Worm (Caenorhabditis elegans): ENCODE data around the gene F44E7.5.

The F44E7.5 gene

ce11 chrV:5758780-5759179 lies 21.9 kb downstream of the F44E7.5 start, which contains the start of gene C53A3.4:
Gene C53A3.4, minus strand, starts transcription at chrV:5758880.
- TF ChIP-seq npax-4 (tag; optimal IDR thresholded peaks at IDR 0.05) (no peak), elt-2 (tag; optimal IDR thresholded peaks at IDR 0.05) (no peak), C08G9.2 (tag; optimal IDR thresholded peaks at IDR 0.05) (no peak), ceh-45 (GFP tag; IDR thresholded peaks at IDR 0.05) (no peak), Y22D7AL.16 (tag; optimal IDR thresholded peaks at IDR 0.05) (no peak), hlh-30 (tag; optimal IDR thresholded peaks at IDR 0.05; ENCODE audit: insufficient read depth) (no peak), unc-86 (tag; optimal IDR thresholded peaks at IDR 0.05) (no peak), fkh-10 (GFP tag; optimal IDR thresholded peaks at IDR 0.05) (no peak), gmeb-2 (tag; optimal IDR thresholded peaks at IDR 0.05) (no peak)

- TF ChIP-seq rnt-1 (tag; optimal IDR thresholded peaks at IDR 0.05) (no peak), C38D4.7 (GFP tag; optimal IDR thresholded peaks at IDR 0.05) (no peak), ceh-6 (GFP tag; optimal IDR thresholded peaks at IDR 0.05) (no peak), odd-2 (tag; optimal IDR thresholded peaks at IDR 0.05) (no peak), unc-3 (GFP tag; conservative IDR thresholded peaks at IDR 0.05) (no peak), unc-3 (tag; optimal IDR thresholded peaks at IDR 0.05) (no peak), eyg-1 (tag; optimal IDR thresholded peaks at IDR 0.05) (no peak), dve-1 (tag; optimal IDR thresholded peaks at IDR 0.05) (no peak), dmd-4 (tag; optimal IDR thresholded peaks at IDR 0.05; ENCODE audit: borderline replicate concordance) (no peak), sdc-2 (tag; optimal IDR thresholded peaks at IDR 0.05) (no peak), K09A11.1 (tag; optimal IDR thresholded peaks at IDR 0.05; ENCODE audit: insufficient read depth) (no peak), ceh-48 (tag; optimal IDR thresholded peaks at IDR 0.05) (no peak), tbx-2 (tag; optimal IDR thresholded peaks at IDR 0.05) (no peak), nhr-11 (tag; optimal IDR thresholded peaks at IDR 0.05) (no peak), npax-4 (tag; optimal IDR thresholded peaks at IDR 0.05) (no peak), ama-1 (optimal IDR thresholded peaks at IDR 0.05) (no peak), unc-86 (tag; optimal IDR thresholded peaks at IDR 0.05) (no peak), sox-4 (tag; optimal IDR thresholded peaks at IDR 0.05) (no peak), tbx-7 (tag; optimal IDR thresholded peaks at IDR 0.05) (no peak), ceh-24 (tag; optimal IDR thresholded peaks at IDR 0.05) (no peak)
These were observed 24.5 kb downstream of the F44E7.5 start, which contains the start of gene C53A3.3 for ce11 chrV:5756193-5756592. Gene C53A3.3, plus strand, starts transcription at chrV:5756493.

ce11 chrV:5755203-5755693 lies 25.5 kb downstream of the F44E7.5 start, which contains the start of gene K09H11.11:
Gene K09H11.11, minus strand, starts transcription at chrV:5755253.
- peak; percentile 15 for TF ChIP-seq ceh-31 (tag; optimal IDR thresholded peaks at IDR 0.05)

DNA sequence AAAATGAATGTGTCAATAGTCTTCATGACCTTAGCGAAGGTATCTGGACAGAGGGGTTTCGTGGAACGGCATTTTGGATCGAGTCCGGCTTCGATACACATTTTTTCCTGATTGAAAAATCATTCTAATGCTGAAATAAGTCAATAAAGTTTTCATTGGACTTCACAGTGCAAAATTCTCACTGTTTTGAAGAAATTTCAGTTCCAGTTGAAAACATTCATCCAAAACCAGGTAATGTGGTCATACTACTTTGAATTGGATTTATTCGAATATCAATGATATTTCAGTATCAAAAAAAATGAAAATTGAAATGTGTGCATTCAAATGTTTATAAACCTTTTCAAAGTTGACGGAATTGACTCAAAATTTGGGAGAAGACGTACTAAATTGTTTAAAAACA lies 27.3 kb downstream of the F44E7.5 start, which contains the start of gene pgph-1:
pgph-1 (minus strand) TSS at position 101 of the 400 bp plus-strand sequence.
- TF ChIP-seq ceh-22 (tag; optimal IDR thresholded peaks at IDR 0.05) = no peak
- no peak for TF ChIP-seq odd-2 (tag; optimal IDR thresholded peaks at IDR 0.05)
- TF ChIP-seq ahr-1 (tag; optimal IDR thresholded peaks at IDR 0.05) = no peak
- no peak for TF ChIP-seq ceh-31 (tag; optimal IDR thresholded peaks at IDR 0.05)

DNA sequence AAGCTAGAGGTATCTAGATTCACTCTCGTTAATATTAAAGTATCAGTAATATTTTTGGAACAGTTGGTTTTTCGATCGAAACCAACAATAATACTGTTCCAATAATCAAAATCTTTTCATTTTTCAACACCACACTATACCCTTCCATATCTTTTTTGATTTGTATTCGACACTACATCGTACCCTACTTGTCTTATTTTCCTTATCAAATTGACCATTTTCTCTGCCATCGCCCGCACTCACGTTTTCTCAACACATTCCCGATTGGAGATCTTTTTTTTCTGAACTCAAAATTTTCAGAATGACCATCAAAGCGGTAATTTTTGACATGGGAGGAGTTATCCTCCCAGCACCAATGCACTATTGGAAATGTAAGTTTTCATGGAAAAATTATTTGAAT lies 33.2 kb downstream of the F44E7.5 start, which contains the start of gene acds-10:
acds-10 (plus strand) TSS at position 301 of the 400 bp plus-strand sequence.
- TF ChIP-seq pag-3 (tag; optimal IDR thresholded peaks at IDR 0.05; ENCODE audit: borderline replicate concordance) (no peak), C08G9.2 (tag; optimal IDR thresholded peaks at IDR 0.05) (no peak), fkh-6 (tag; optimal IDR thresholded peaks at IDR 0.05) (no peak), ceh-22 (tag; optimal IDR thresholded peaks at IDR 0.05) (no peak)

DNA sequence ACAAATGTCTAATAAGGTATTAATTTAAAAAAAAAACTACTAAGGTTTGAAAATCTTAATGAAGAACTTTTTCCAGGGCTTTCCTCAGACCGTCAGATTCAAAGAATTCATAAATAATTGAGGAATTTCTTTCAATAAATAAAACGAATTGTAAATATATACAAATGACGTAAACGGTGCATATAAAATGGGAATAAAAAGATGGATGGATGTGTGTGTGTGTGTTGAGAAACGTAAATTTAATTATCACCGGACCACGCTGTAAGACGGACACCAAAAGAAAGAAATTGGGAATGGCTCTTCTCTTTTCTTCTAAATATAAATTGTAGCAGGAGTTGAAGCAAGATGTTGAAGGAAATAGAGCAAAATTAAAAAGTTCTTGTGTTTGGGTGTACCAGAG lies 34.5 kb downstream of the F44E7.5 start:
- no peak for TF ChIP-seq tbx-7 (tag; optimal IDR thresholded peaks at IDR 0.05)
- no peak for TF ChIP-seq fkh-6 (tag; optimal IDR thresholded peaks at IDR 0.05)
- TF ChIP-seq hlh-6 (tag; optimal IDR thresholded peaks at IDR 0.05) = no peak
- TF ChIP-seq pros-1 (tag; optimal IDR thresholded peaks at IDR 0.05) = no peak
- TF ChIP-seq T23F11.4 (GFP tag; optimal IDR thresholded peaks at IDR 0.05) = no peak
- no peak for TF ChIP-seq ceh-45 (GFP tag; IDR thresholded peaks at IDR 0.05)
- TF ChIP-seq ceh-31 (tag; optimal IDR thresholded peaks at IDR 0.05) = no peak
- TF ChIP-seq hlh-30 (tag; optimal IDR thresholded peaks at IDR 0.05; ENCODE audit: insufficient read depth) = no peak
- no peak for TF ChIP-seq ceh-9 (tag; optimal IDR thresholded peaks at IDR 0.05)
- no peak for TF ChIP-seq che-1 (tag; optimal IDR thresholded peaks at IDR 0.05)
- no peak for TF ChIP-seq ceh-34 (tag; optimal IDR thresholded peaks at IDR 0.05)
- TF ChIP-seq fax-1 (tag; optimal IDR thresholded peaks at IDR 0.05) = no peak
- no peak for TF ChIP-seq pax-1 (tag; optimal IDR thresholded peaks at IDR 0.05)
- TF ChIP-seq nhr-11 (tag; optimal IDR thresholded peaks at IDR 0.05) = no peak
- no peak for TF ChIP-seq ceh-14 (tag; optimal IDR thresholded peaks at IDR 0.05)
- no peak for TF ChIP-seq madf-2 (tag; optimal IDR thresholded peaks at IDR 0.05)

Data from whole organism, late embryonic.